Fruit fly (Drosophila melanogaster) whole organism, embryonic: ENCODE data around the gene Irk1.

ENCODE experiments used
- Adf1 ChIP-seq: fragments of 200-800 bp; sonication (Bioruptor generic); IDR thresholded peaks from 2 replicates; pipeline ENCODE4 v1.3.6; 2022; ENCODE audit warnings: missing biosample characterization, missing genetic modification characterization
- Bdp1 ChIP-seq: fragments of 200-800 bp; sonication (Bioruptor generic); optimal IDR thresholded peaks from 3 replicates; lab custom pipeline; 2016; ENCODE audit warnings: missing biosample characterization, missing genetic modification characterization
- CG10209 ChIP-seq: fragments of 200-800 bp; sonication (Bioruptor generic); optimal IDR thresholded peaks from 3 replicates; lab custom pipeline; 2017; ENCODE audit warnings: missing biosample characterization, mild to moderate bottlenecking, missing genetic modification characterization, missing genetic modification reagents
- CG11085 ChIP-seq: fragments of 200-800 bp; sonication (Bioruptor generic); IDR thresholded peaks from 2 replicates; pipeline ENCODE4 v1.3.6; 2022; ENCODE audit warnings: missing biosample characterization, missing genetic modification characterization
- CG12071 ChIP-seq: fragments of 200-800 bp; sonication (Bioruptor generic); optimal IDR thresholded peaks from 3 replicates; lab custom pipeline; 2018; ENCODE audit warnings: missing biosample characterization, mild to moderate bottlenecking, missing genetic modification characterization
- CG12155 ChIP-seq: fragments of 200-800 bp; sonication (Bioruptor generic); optimal IDR thresholded peaks from 3 replicates; lab custom pipeline; 2016; ENCODE audit warnings: missing biosample characterization, missing genetic modification characterization
- CG12659 ChIP-seq: fragments of 200-800 bp; sonication (Bioruptor generic); optimal IDR thresholded peaks from 3 replicates; lab custom pipeline; 2017; ENCODE audit warnings: mild to moderate bottlenecking, missing biosample characterization, missing genetic modification reagents, missing genetic modification characterization
- CG14441 ChIP-seq: fragments of 200-800 bp; sonication (Bioruptor generic); IDR thresholded peaks from 2 replicates; pipeline ENCODE4 v1.3.6; 2022; ENCODE audit warnings: missing biosample characterization, missing genetic modification characterization
- CG14667 ChIP-seq: fragments of 200-800 bp; sonication (Bioruptor generic); IDR thresholded peaks from 2 replicates; pipeline ENCODE4 v1.3.6; 2022; ENCODE audit warnings: missing biosample characterization, missing genetic modification characterization
- CG1647 ChIP-seq: fragments of 200-800 bp; sonication (Bioruptor generic); optimal IDR thresholded peaks from 3 replicates; lab custom pipeline; 2016; ENCODE audit warnings: missing biosample characterization, missing genetic modification characterization
- CG17186 ChIP-seq: fragments of 200-800 bp; sonication (Bioruptor generic); optimal IDR thresholded peaks from 3 replicates; lab custom pipeline; 2017; ENCODE audit warnings: missing biosample characterization, missing genetic modification reagents, missing genetic modification characterization
- CG17829 ChIP-seq: fragments of 200-800 bp; optimal IDR thresholded peaks from 2 replicates; lab custom pipeline; 2019; ENCODE audit warnings: missing biosample characterization, mild to moderate bottlenecking, missing genetic modification characterization, moderate library complexity
- CG1832 ChIP-seq: fragments of 200-800 bp; sonication (Bioruptor generic); optimal IDR thresholded peaks from 2 replicates; lab custom pipeline; 2017; ENCODE audit warnings: missing biosample characterization, mild to moderate bottlenecking, missing genetic modification characterization, inconsistent platforms
- CG2199 ChIP-seq: fragments of 200-800 bp; sonication (Bioruptor generic); IDR thresholded peaks from 3 replicates; pipeline ENCODE4 v1.3.6; 2022; ENCODE audit warnings: missing biosample characterization, missing genetic modification characterization
- CG32772 ChIP-seq: fragments of 200-800 bp; sonication (Bioruptor generic); IDR thresholded peaks from 2 replicates; pipeline ENCODE4 v1.3.6; 2022; ENCODE audit warnings: missing biosample characterization, missing genetic modification characterization
- CG3838 ChIP-seq: fragments of 200-800 bp; sonication (Bioruptor generic); optimal IDR thresholded peaks from 3 replicates; lab custom pipeline; 2016; ENCODE audit warnings: missing biosample characterization, missing genetic modification characterization
- CG4360 ChIP-seq: fragments of 200-800 bp; sonication (Bioruptor generic); IDR thresholded peaks from 2 replicates; pipeline ENCODE4 v1.3.6; 2022; ENCODE audit warnings: missing biosample characterization, missing genetic modification characterization
- CG7928 ChIP-seq: fragments of 200-800 bp; sonication (Bioruptor generic); optimal IDR thresholded peaks from 2 replicates; lab custom pipeline; 2017; ENCODE audit warnings: missing biosample characterization, mild to moderate bottlenecking, missing genetic modification characterization
- CG7987 ChIP-seq: fragments of 200-800 bp; sonication (Bioruptor generic); optimal IDR thresholded peaks from 2 replicates; lab custom pipeline; 2018; ENCODE audit warnings: missing biosample characterization, mild to moderate bottlenecking, missing genetic modification characterization, moderate library complexity
- D ChIP-seq, 2 experiments: fragments of 200-800 bp in 1 of 2; fragments of >200 bp in 1 of 2; sonication (Bioruptor generic) in 1 of 2; optimal IDR thresholded peaks; 2 replicates in 1 of 2; 3 replicates in 1 of 2; lab custom pipeline; 2017; ENCODE audit warnings: mild to moderate bottlenecking in 1 of 2, missing biosample characterization in 1 of 2, missing genetic modification characterization in 1 of 2, missing genetic modification reagents in 1 of 2
- Dip3 ChIP-seq: fragments of 200-800 bp; sonication (Bioruptor generic); optimal IDR thresholded peaks from 3 replicates; lab custom pipeline; 2016; ENCODE audit warnings: missing biosample characterization, missing genetic modification characterization
- HLHmδ ChIP-seq: fragments of 200-800 bp; sonication (Bioruptor generic); optimal IDR thresholded peaks from 2 replicates; lab custom pipeline; 2018; ENCODE audit warnings: missing biosample characterization, mild to moderate bottlenecking, missing genetic modification characterization, moderate library complexity
- HmgD ChIP-seq: fragments of 200-800 bp; sonication (Bioruptor generic); optimal IDR thresholded peaks from 3 replicates; lab custom pipeline; 2016; ENCODE audit warnings: missing biosample characterization, missing genetic modification characterization
- Rfx ChIP-seq: fragments of 200-800 bp; sonication (Bioruptor generic); IDR thresholded peaks from 2 replicates; pipeline ENCODE4 v1.3.6; 2022; ENCODE audit warnings: missing biosample characterization, missing genetic modification characterization
- Spps ChIP-seq: fragments of 200-800 bp; sonication (Bioruptor generic); optimal IDR thresholded peaks from 2 replicates; lab custom pipeline; 2018; ENCODE audit warnings: missing biosample characterization, mild to moderate bottlenecking, missing genetic modification characterization
- Sry-β ChIP-seq: fragments of 200-800 bp; sonication (Bioruptor generic); optimal IDR thresholded peaks from 2 replicates; lab custom pipeline; 2018; ENCODE audit warnings: missing biosample characterization, mild to moderate bottlenecking, missing genetic modification characterization, moderate library complexity
- Usf ChIP-seq: fragments of 200-800 bp; sonication (Bioruptor generic); optimal IDR thresholded peaks from 2 replicates; lab custom pipeline; 2017; ENCODE audit warnings: missing genotype, missing biosample characterization, missing genetic modification characterization
- abd-A ChIP-seq: fragments of 200-800 bp; sonication (Bioruptor generic); optimal IDR thresholded peaks from 3 replicates; lab custom pipeline; 2019; ENCODE audit warnings: missing biosample characterization, mild to moderate bottlenecking, missing genetic modification characterization, moderate library complexity
- ato ChIP-seq: fragments of 200-800 bp; sonication (Bioruptor generic); IDR thresholded peaks from 2 replicates; pipeline ENCODE4 v1.3.6; 2022; ENCODE audit warnings: missing biosample characterization, missing genetic modification characterization; ENCODE audit not compliant: partially characterized antibody
- cg ChIP-seq: fragments of 200-800 bp; sonication (Bioruptor generic); optimal IDR thresholded peaks from 3 replicates; lab custom pipeline; 2019; ENCODE audit warnings: missing biosample characterization, mild to moderate bottlenecking, missing genetic modification characterization, moderate library complexity
- ci ChIP-seq: fragments of 200-800 bp; sonication (Bioruptor generic); IDR thresholded peaks from 3 replicates; pipeline ENCODE4 v1.3.6; 2022; ENCODE audit warnings: missing biosample characterization, missing genetic modification characterization
- eve ChIP-seq, 2 experiments: fragments of >200 bp; optimal IDR thresholded peaks; 2 replicates each; lab custom pipeline; 2017; ENCODE audit warnings: missing biosample characterization in 2 of 2, missing genetic modification characterization in 2 of 2
- hkb ChIP-seq, 2 experiments: fragments of 200-800 bp in 1 of 2; fragments of >200 bp in 1 of 2; sonication (Bioruptor generic) in 1 of 2; IDR thresholded peaks in 1 of 2; optimal IDR thresholded peaks in 1 of 2; 2 replicates each; pipeline versions ENCODE4 v1.3.6 to Lab custom; 2017 to 2022; ENCODE audit warnings: missing biosample characterization in 1 of 2, missing genetic modification characterization in 1 of 2
- inv ChIP-seq: fragments of 200-800 bp; sonication (Bioruptor generic); IDR thresholded peaks from 2 replicates; pipeline ENCODE4 v1.3.6; 2022; ENCODE audit warnings: missing biosample characterization, missing genetic modification characterization; ENCODE audit not compliant: partially characterized antibody
- kni ChIP-seq: fragments of 200-800 bp; sonication (Bioruptor generic); optimal IDR thresholded peaks from 3 replicates; lab custom pipeline; 2017; ENCODE audit warnings: mild to moderate bottlenecking, missing biosample characterization, missing genetic modification reagents, missing genetic modification characterization
- lov ChIP-seq, 2 experiments: fragments of 200-800 bp in 1 of 2; fragments of >200 bp in 1 of 2; sonication (Bioruptor generic) in 1 of 2; IDR thresholded peaks in 1 of 2; optimal IDR thresholded peaks in 1 of 2; 2 replicates in 1 of 2; 3 replicates in 1 of 2; pipeline versions ENCODE4 v1.3.6 to Lab custom; 2017 to 2022; ENCODE audit warnings: missing biosample characterization in 1 of 2, missing genetic modification characterization in 1 of 2
- mirr ChIP-seq: fragments of 200-800 bp; sonication (Bioruptor generic); optimal IDR thresholded peaks from 3 replicates; lab custom pipeline; 2018; ENCODE audit warnings: missing biosample characterization, mild to moderate bottlenecking, missing genetic modification characterization
- mld ChIP-seq: fragments of 200-800 bp; sonication (Bioruptor generic); IDR thresholded peaks from 3 replicates; pipeline ENCODE4 v1.3.6; 2022; ENCODE audit warnings: missing biosample characterization, missing genetic modification characterization; ENCODE audit not compliant: partially characterized antibody
- nom ChIP-seq: fragments of 200-800 bp; sonication (Bioruptor generic); optimal IDR thresholded peaks from 2 replicates; lab custom pipeline; 2017; ENCODE audit warnings: missing biosample characterization, missing genetic modification characterization, mild to moderate bottlenecking, moderate library complexity, missing genetic modification reagents
- org-1 ChIP-seq: fragments of 200-800 bp; sonication (Bioruptor generic); optimal IDR thresholded peaks from 2 replicates; lab custom pipeline; 2017; ENCODE audit warnings: missing biosample characterization, missing genetic modification characterization
- otp ChIP-seq: fragments of 200-800 bp; sonication (Bioruptor generic); IDR thresholded peaks from 3 replicates; pipeline ENCODE4, ENCODE4 v1.3.6; 2022; ENCODE audit warnings: missing biosample characterization, missing genetic modification characterization
- pan ChIP-seq, 4 experiments: fragments of >200 bp in 3 of 4; fragments of 200-800 bp in 1 of 4; sonication (Bioruptor generic) in 1 of 4; optimal IDR thresholded peaks in 3 of 4; IDR thresholded peaks in 1 of 4; 2 replicates each; pipeline versions ENCODE4 v1.3.6 to Lab custom; 2017 to 2022; ENCODE audit warnings: missing biosample characterization in 2 of 4, missing genetic modification characterization in 2 of 4, mixed read lengths in 1 of 4
- stc ChIP-seq: fragments of 200-800 bp; sonication (Bioruptor generic); IDR thresholded peaks from 2 replicates; pipeline ENCODE4 v1.3.6; 2022; ENCODE audit warnings: missing biosample characterization, missing genetic modification characterization
- tgo ChIP-seq: fragments of 200-800 bp; sonication (Bioruptor generic); IDR thresholded peaks from 3 replicates; pipeline ENCODE4 v1.3.6; 2022; ENCODE audit warnings: missing biosample characterization, missing genetic modification characterization
- tll ChIP-seq, 2 experiments: fragments of 200-800 bp in 1 of 2; fragments of >200 bp in 1 of 2; sonication (Bioruptor generic) in 1 of 2; optimal IDR thresholded peaks; 2 replicates each; lab custom pipeline; 2017 to 2019; ENCODE audit warnings: missing biosample characterization in 2 of 2, missing genetic modification characterization in 2 of 2, mild to moderate bottlenecking in 1 of 2, moderate library complexity in 1 of 2
- vvl ChIP-seq: fragments of 200-800 bp; sonication (Bioruptor generic); IDR thresholded peaks from 2 replicates; pipeline ENCODE4 v1.3.6; 2022; ENCODE audit warnings: missing biosample characterization, missing genetic modification characterization
- zfh1 ChIP-seq: fragments of 200-800 bp; sonication (Bioruptor generic); IDR thresholded peaks from 3 replicates; pipeline ENCODE4 v1.3.6; 2022; ENCODE audit warnings: missing biosample characterization, missing genetic modification characterization

Gene Irk1

DNA sequence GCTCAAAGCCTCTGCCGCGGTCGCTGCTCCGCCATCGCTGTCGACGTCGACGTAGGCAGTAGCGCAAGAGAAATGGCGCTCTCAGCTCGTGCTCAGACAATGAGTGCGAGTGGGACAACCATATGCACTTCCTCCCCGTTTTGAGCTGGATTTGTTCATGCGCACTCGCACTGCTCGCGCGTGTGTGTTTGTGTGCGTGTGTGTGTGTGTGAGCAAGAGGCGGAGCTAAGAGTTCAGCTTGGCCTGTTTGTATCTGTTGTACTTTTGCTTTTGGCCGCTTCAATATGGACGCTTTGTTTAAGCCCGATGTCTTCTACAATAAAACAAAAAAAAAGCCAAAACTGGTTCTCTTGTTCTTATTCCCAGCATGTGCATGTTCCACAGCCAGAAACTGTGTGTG is 33.0 kb downstream of the Irk1 start (continued):
- TF ChIP-seq eve (GFP tag; optimal IDR thresholded peaks at IDR 0.05; lab: Kevin White, UChicago): no peak
- no peak for TF ChIP-seq Spps
- 0 out of 3 replicates have a peak, but pooled peaks have one; percentile 41 for TF ChIP-seq CG2199 (GFP tag; lab: Robert Waterston, UW)
- TF ChIP-seq lov (optimal IDR thresholded peaks at IDR 0.05; lab: Kevin White, UChicago): no peak
- peak; percentile 56; the same call in 1 of the 3 replicates for TF ChIP-seq lov (GFP tag; IDR thresholded peaks at IDR 0.05; lab: Robert Waterston, UW)
- TF ChIP-seq CG11085: no peak
- no peak for TF ChIP-seq CG10209 (GFP tag; lab: Kevin White, UChicago)
- TF ChIP-seq hkb (optimal IDR thresholded peaks at IDR 0.05; lab: Kevin White, UChicago): no peak
- TF ChIP-seq hkb (GFP tag; IDR thresholded peaks at IDR 0.05; lab: Robert Waterston, UW): 0 out of 2 replicates have a peak, but pooled peaks have one; percentile 57
- no peak for TF ChIP-seq tgo (GFP tag; lab: Robert Waterston, UW)
- TF ChIP-seq ato (GFP tag; lab: Robert Waterston, UW): 0 out of 2 replicates have a peak, but pooled peaks have one; percentile 15
- no peak for TF ChIP-seq D (optimal IDR thresholded peaks at IDR 0.05; lab: Kevin White, UChicago)
- no peak for TF ChIP-seq D (GFP tag; optimal IDR thresholded peaks at IDR 0.05; lab: Kevin White, UChicago)
- peak; percentile 46 for TF ChIP-seq CG12071
- TF ChIP-seq Sry-β (GFP tag; lab: Kevin White, UChicago): no peak
- TF ChIP-seq stc: no peak; the same call in 1 of the 2 replicates
- peak; percentile 42 for TF ChIP-seq mirr (GFP tag; lab: Kevin White, UChicago)
- no peak for TF ChIP-seq CG32772
- peak; percentile 41 for TF ChIP-seq CG17829 (tag; lab: Kevin White, UChicago)
- no peak for TF ChIP-seq CG7928
- no peak for TF ChIP-seq CG3838 (GFP tag; lab: Kevin White, UChicago)
- no peak for TF ChIP-seq CG1647 (GFP tag; lab: Kevin White, UChicago)
- peak; percentile 19 for TF ChIP-seq CG7987
- no peak for TF ChIP-seq abd-A (tag; lab: Kevin White, UChicago)
- 0 out of 2 replicates have a peak, but pooled peaks have one; percentile 41 for TF ChIP-seq CG4360 (GFP tag; lab: Robert Waterston, UW)
- TF ChIP-seq CG14667 (GFP tag; lab: Robert Waterston, UW): no peak
- TF ChIP-seq CG12155 (GFP tag; lab: Kevin White, UChicago): no peak
- peak; percentile 96 for TF ChIP-seq cg
- peak; percentile 86 for TF ChIP-seq ci
- peak; percentile 25; the same call in 1 of the 3 replicates for TF ChIP-seq zfh1 (GFP tag; lab: Robert Waterston, UW)
- TF ChIP-seq nom (GFP tag; lab: Kevin White, UChicago): peak; percentile 51
- peak; percentile 82 for TF ChIP-seq HLHmδ (GFP tag; lab: Kevin White, UChicago)
- no peak; the same call in 2 of the 3 replicates for TF ChIP-seq otp (GFP tag; lab: Robert Waterston, UW)
- TF ChIP-seq inv (GFP tag; lab: Robert Waterston, UW): no peak
- TF ChIP-seq HmgD: peak; percentile 68
- TF ChIP-seq mld (GFP tag; lab: Robert Waterston, UW): 0 out of 3 replicates have a peak, but pooled peaks have one; percentile 44
- peak; percentile 35; the same call in 1 of the 2 replicates for TF ChIP-seq Rfx
- no peak for TF ChIP-seq CG17186
- peak; percentile 86 for TF ChIP-seq CG1832
- no peak for TF ChIP-seq tll (GFP tag; optimal IDR thresholded peaks at IDR 0.05; lab: Kevin White, UChicago)
- TF ChIP-seq Adf1: peak; percentile 99
- TF ChIP-seq pan (optimal IDR thresholded peaks at IDR 0.05; lab: Kevin White, UChicago): no peak
- TF ChIP-seq pan (GFP tag; optimal IDR thresholded peaks at IDR 0.05 in 1 of 2, IDR thresholded peaks at IDR 0.05 in 1 of 2): peak in 1 of 2 experiments; percentile 45
- TF ChIP-seq Bdp1 (GFP tag; lab: Kevin White, UChicago): no peak
- TF ChIP-seq org-1 (GFP tag; lab: Kevin White, UChicago): no peak
- TF ChIP-seq kni: peak; percentile 71
- TF ChIP-seq CG14441: no peak
- TF ChIP-seq vvl (GFP tag; lab: Robert Waterston, UW): peak; percentile 76; the same call in 1 of the 2 replicates
- no peak for TF ChIP-seq Usf (GFP tag; lab: Kevin White, UChicago)
- no peak for TF ChIP-seq CG12659 (GFP tag; lab: Kevin White, UChicago)
- no peak for TF ChIP-seq Dip3 (GFP tag; lab: Kevin White, UChicago)
